Worm (Caenorhabditis elegans) whole organism, L4/young adult: ENCODE results near the gene smf-3.

Experiments used
- W03F9.2 ChIP-seq: fragments of 150-350 bp; optimal IDR thresholded peaks from 2 replicates; lab custom pipeline; 2014; ENCODE audit warnings: missing biosample characterization, missing genetic modification characterization
- him-1 ChIP-seq: sonication (generic microtip); optimal IDR thresholded peaks from 2 replicates; lab custom pipeline; 2016; ENCODE audit warnings: missing genotype, missing genetic modification reagents, missing genetic modification characterization, missing compliant biosample characterization

ce11 chrIV:2642673-2643072 is 24.0 kb downstream of the smf-3 start, which contains the start of gene ric-8:
- TF ChIP-seq W03F9.2 (tag; lab: Kevin White, UChicago) (no peak), him-1 (no peak)
